Fruit fly (Drosophila melanogaster) whole organism, adult: ENCODE data around the gene croc.

Experiments
- CG12768 ChIP-seq: fragments of 200-800 bp; sonication (Bioruptor generic); optimal IDR thresholded peaks from 2 replicates; lab custom pipeline; 2017; ENCODE audit warnings: missing biosample characterization, missing genetic modification characterization, mild to moderate bottlenecking, moderate library complexity, missing genetic modification reagents
- CG14711 ChIP-seq: fragments of 200-800 bp; sonication (Bioruptor generic); optimal IDR thresholded peaks from 2 replicates; lab custom pipeline; 2018; ENCODE audit warnings: missing biosample characterization, mild to moderate bottlenecking, missing genetic modification characterization, moderate library complexity
- CG1620 ChIP-seq: fragments of 200-800 bp; sonication (Bioruptor generic); optimal IDR thresholded peaks from 2 replicates; lab custom pipeline; 2016; ENCODE audit warnings: missing biosample characterization, missing genetic modification characterization
- CG33017 ChIP-seq: fragments of 200-800 bp; sonication (Bioruptor generic); optimal IDR thresholded peaks from 2 replicates; lab custom pipeline; 2018; ENCODE audit warnings: missing biosample characterization, mild to moderate bottlenecking, missing genetic modification characterization, moderate library complexity
- CG5204 ChIP-seq: fragments of 200-800 bp; sonication (Bioruptor generic); optimal IDR thresholded peaks from 2 replicates; lab custom pipeline; 2016; ENCODE audit warnings: missing biosample characterization, missing genetic modification characterization
- Crg-1 ChIP-seq: fragments of 200-800 bp; sonication (Bioruptor generic); optimal IDR thresholded peaks from 2 replicates; lab custom pipeline; 2016; ENCODE audit warnings: missing biosample characterization, missing genetic modification characterization
- Hr96 ChIP-seq: fragments of 200-800 bp; sonication (Bioruptor generic); optimal IDR thresholded peaks from 2 replicates; lab custom pipeline; 2016; ENCODE audit warnings: missing biosample characterization, missing genetic modification characterization
- Mnt ChIP-seq: fragments of 200-800 bp; sonication (Bioruptor generic); optimal IDR thresholded peaks from 2 replicates; lab custom pipeline; 2016; ENCODE audit warnings: missing biosample characterization, mild to moderate bottlenecking, missing genetic modification characterization
- bab1 ChIP-seq: fragments of 200-800 bp; sonication (Bioruptor generic); optimal IDR thresholded peaks from 3 replicates; lab custom pipeline; 2019; ENCODE audit warnings: missing biosample characterization, mild to moderate bottlenecking, missing genetic modification characterization, moderate library complexity
- cnc ChIP-seq, 2 experiments: fragments of >200 bp; optimal IDR thresholded peaks; 2 replicates each; lab custom pipeline; 2017
- ovo ChIP-seq: fragments of 200-800 bp; sonication (Bioruptor generic); optimal IDR thresholded peaks from 2 replicates; lab custom pipeline; 2016; ENCODE audit warnings: missing biosample characterization, missing genetic modification characterization
- pad ChIP-seq: fragments of 200-800 bp; sonication (Bioruptor generic); optimal IDR thresholded peaks from 3 replicates; lab custom pipeline; 2017; ENCODE audit warnings: missing biosample characterization, missing genetic modification characterization, mild to moderate bottlenecking, moderate library complexity, missing genetic modification reagents
- tj ChIP-seq: fragments of 200-800 bp; sonication (Bioruptor generic); optimal IDR thresholded peaks from 3 replicates; lab custom pipeline; 2017; ENCODE audit warnings: missing biosample characterization, mild to moderate bottlenecking, missing genetic modification characterization, moderate library complexity
- toe ChIP-seq: fragments of 200-800 bp; sonication (Bioruptor generic); optimal IDR thresholded peaks from 2 replicates; lab custom pipeline; 2016; ENCODE audit warnings: missing biosample characterization, missing genetic modification characterization

DNA sequence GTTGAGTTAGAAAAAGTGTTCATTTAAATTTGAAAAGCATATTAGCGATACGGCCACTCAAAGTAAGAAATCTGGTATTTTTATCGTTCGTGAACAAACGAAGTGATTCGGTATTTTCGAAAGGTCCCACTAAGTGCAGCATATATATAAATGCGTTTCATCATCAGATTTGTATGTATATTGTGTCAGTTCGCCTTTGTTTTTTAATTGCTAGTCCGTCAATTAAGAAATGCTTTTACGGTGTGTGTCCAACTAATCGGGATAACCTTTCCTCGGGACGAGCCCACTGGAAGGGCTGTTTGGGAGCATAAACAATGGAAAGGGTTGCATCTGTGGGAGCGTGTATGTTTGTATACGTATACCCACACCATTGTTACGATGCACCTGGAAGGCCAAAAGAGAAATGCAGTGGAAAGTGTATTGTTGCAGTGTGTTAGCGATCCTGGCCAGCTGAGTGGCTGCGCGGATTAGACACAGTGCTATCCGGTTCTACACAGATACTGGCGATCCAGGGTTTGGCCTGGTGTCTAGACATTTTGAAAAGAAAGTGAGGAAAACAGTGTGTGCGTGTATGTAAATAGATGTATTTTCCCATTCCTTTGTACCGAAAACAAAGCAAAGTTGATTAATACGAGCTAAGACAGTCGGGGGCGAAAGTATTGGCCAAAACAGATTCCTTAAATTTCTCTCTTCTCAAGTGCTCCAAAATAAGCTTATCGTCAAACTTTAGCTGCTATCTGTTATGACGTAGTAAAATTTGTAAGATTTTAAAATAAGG, 47.0 kb upstream of the croc start, which contains the start of gene CG7611:
- no peak for TF ChIP-seq tj
- TF ChIP-seq CG33017: no peak
- no peak for TF ChIP-seq bab1
- TF ChIP-seq Hr96 (GFP tag; lab: Kevin White, UChicago): no peak
- no peak for TF ChIP-seq pad (GFP tag; lab: Kevin White, UChicago)
- TF ChIP-seq toe (GFP tag; lab: Kevin White, UChicago): no peak
- TF ChIP-seq cnc (optimal IDR thresholded peaks at IDR 0.05; lab: Kevin White, UChicago): no peak
- no peak for TF ChIP-seq ovo (GFP tag; lab: Kevin White, UChicago)
- TF ChIP-seq CG5204: no peak
- TF ChIP-seq Crg-1: no peak
- TF ChIP-seq CG1620 (GFP tag; lab: Kevin White, UChicago): no peak
- TF ChIP-seq CG14711: no peak
- no peak for TF ChIP-seq Mnt
- TF ChIP-seq CG12768 (GFP tag; lab: Kevin White, UChicago): no peak
